Fruit fly (Drosophila melanogaster) whole organism: ENCODE data around the gene CG43658.

Source experiments
- EcR ChIP-seq, 2 experiments: fragments of >200 bp; optimal IDR thresholded peaks; 2 replicates each; lab custom pipeline; 2017; ENCODE audit warnings: missing biosample characterization in 2 of 2, missing genetic modification characterization in 2 of 2, missing genetic modification reagents in 2 of 2
- pan ChIP-seq: fragments of >200 bp; optimal IDR thresholded peaks from 2 replicates; lab custom pipeline; 2017
- psq ChIP-seq: fragments of >200 bp; optimal IDR thresholded peaks from 2 replicates; lab custom pipeline; 2017

DNA sequence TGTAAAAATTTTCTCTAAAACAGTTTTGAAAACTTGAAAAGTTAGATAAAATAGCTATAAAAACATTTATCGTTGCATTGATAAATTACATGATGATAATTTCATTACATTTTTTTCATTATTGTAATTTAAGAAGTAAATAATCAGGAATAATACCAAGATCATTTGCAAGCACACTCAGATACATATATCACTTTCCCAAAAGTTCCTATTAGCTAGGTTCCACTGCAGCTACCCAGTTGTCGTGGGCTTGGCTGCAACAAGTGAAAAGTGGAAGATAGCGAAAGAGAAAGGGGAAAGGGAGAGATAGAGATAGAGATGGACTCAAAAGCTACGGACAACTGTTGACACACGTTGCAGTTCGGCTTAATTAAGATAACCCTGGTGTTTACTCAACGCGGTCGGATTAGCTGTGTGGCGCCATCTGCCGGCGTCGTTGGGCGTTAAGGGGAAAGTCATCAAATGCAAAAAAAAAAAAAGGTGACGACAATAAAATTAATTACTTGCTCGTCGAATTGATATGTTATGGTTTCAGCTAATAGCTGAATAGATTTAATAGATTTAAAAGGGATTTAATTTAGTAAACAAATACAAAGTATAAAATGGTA lies 79.2 kb downstream of the CG43658 start:
- TF ChIP-seq EcR (GFP tag; optimal IDR thresholded peaks at IDR 0.05; lab: Kevin White, UChicago) (no peak), psq (lab: Kevin White, UChicago) (no peak), pan (lab: Kevin White, UChicago) (no peak)
